Fruit fly (Drosophila melanogaster) whole organism, prepupa: ENCODE measurements around the gene eIF3l.

Experiments used
- CG31627 ChIP-seq: fragments of 200-800 bp; sonication (Bioruptor generic); optimal IDR thresholded peaks from 3 replicates; lab custom pipeline; 2016; ENCODE audit warnings: missing biosample characterization, missing genetic modification characterization
- CG6276 ChIP-seq: fragments of 200-800 bp; sonication (Bioruptor generic); optimal IDR thresholded peaks from 2 replicates; lab custom pipeline; 2017; ENCODE audit warnings: missing biosample characterization, mild to moderate bottlenecking, missing genetic modification characterization
- CG8319 ChIP-seq: fragments of 200-800 bp; sonication (Bioruptor generic); optimal IDR thresholded peaks from 3 replicates; lab custom pipeline; 2016; ENCODE audit warnings: missing biosample characterization, missing genetic modification characterization
- Gug ChIP-seq: fragments of 200-800 bp; sonication (Bioruptor generic); IDR thresholded peaks from 2 replicates; pipeline ENCODE4 v1.3.6; 2022; ENCODE audit warnings: missing biosample characterization, missing genetic modification characterization
- topi ChIP-seq: fragments of 200-800 bp; sonication (Bioruptor generic); optimal IDR thresholded peaks from 3 replicates; lab custom pipeline; 2016; ENCODE audit warnings: missing biosample characterization, missing genetic modification characterization

- TF ChIP-seq CG8319 (GFP tag; lab: Kevin White, UChicago), result no peak
- no peak for TF ChIP-seq topi (GFP tag; lab: Kevin White, UChicago)
- TF ChIP-seq CG6276 (GFP tag; lab: Kevin White, UChicago), result no peak
- TF ChIP-seq Gug (GFP tag; lab: Robert Waterston, UW), result no peak
- no peak for TF ChIP-seq CG31627 (GFP tag; lab: Kevin White, UChicago)
Measured at dm6 chr3L:12185336-12185735, 39.4 kb upstream of the eIF3l start.
